Worm (Caenorhabditis elegans): ENCODE measurements around the gene tsfm-1.

DNA sequence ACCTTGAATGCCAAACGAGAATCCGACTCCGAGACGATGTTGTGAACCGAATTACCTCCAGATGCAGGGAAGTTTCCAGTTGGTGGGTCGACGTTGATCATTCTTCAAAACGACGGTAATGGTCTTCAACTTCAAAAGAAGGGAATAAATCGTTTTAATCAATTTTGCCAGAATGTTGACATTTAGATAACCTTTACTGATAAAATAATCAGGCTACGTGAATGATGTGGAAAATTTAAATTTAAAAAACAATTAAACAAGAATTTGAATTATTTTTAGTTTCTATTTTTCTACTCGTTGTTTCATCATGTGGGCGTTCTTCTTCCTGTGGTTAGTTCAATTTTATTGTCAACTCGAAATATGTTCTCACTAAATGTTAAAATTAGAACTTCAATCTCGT is 7.6 kb downstream of the tsfm-1 start, which contains the start of gene ssp-35:
- TF ChIP-seq egl-27 (tag; optimal IDR thresholded peaks at IDR 0.05) (no peak), nhr-23 (tag; optimal IDR thresholded peaks at IDR 0.05) (no peak), nhr-11 (tag; optimal IDR thresholded peaks at IDR 0.05) (no peak), ztf-11 (tag; optimal IDR thresholded peaks at IDR 0.05) (no peak), fos-1 (tag; optimal IDR thresholded peaks at IDR 0.05) (no peak), unc-62 (GFP tag; optimal IDR thresholded peaks at IDR 0.05) (no peak), nhr-12 (tag; optimal IDR thresholded peaks at IDR 0.05) (no peak), unc-39 (tag; optimal IDR thresholded peaks at IDR 0.05) (no peak), sma-9 (GFP tag; optimal IDR thresholded peaks at IDR 0.05) (no peak), sma-9 (tag; optimal IDR thresholded peaks at IDR 0.05) (no peak), mdl-1 (tag; optimal IDR thresholded peaks at IDR 0.05) (no peak), lsy-2 (tag; optimal IDR thresholded peaks at IDR 0.05) (no peak)

All from whole organism, L2 larva.